Worm (Caenorhabditis elegans): ENCODE data around the gene R09A8.1.
A peak's percentile ranks its signal among the peaks of the same experiment; 100 is the strongest.

DNA sequence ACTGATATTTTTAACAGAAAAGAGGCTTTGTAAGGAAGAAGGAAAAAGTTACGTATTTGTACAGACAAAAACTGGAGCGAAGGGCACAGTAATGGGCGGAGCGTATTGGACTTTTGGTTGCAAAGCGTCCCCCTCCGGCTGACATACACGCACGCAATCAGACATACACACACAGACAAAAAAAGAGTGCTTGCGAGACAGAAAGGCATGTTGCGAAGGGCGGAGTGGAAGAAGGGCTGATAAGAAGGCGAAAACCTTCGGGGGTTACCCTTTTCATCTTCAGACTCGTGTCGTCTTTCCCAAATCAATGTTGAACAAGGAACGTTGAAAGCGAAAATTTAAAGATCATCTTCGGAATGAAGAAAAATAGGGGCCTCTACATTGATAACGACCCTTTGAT lies 17.0 kb downstream of the R09A8.1 start:
- TF ChIP-seq nhr-237 (tag; optimal IDR thresholded peaks at IDR 0.05): no peak
- TF ChIP-seq lin-39 (tag; optimal IDR thresholded peaks at IDR 0.05): peak; percentile 17
- no peak for TF ChIP-seq R02D3.7 (tag; optimal IDR thresholded peaks at IDR 0.05)
